Worm (Caenorhabditis elegans) whole organism, L4 larva: Measurements from ENCODE around the gene clec-256.

Experiments
- F49E8.2 ChIP-seq: sonication (generic microtip); optimal IDR thresholded peaks from 2 replicates; lab custom pipeline; 2016; ENCODE audit warnings: missing compliant biosample characterization, mild to moderate bottlenecking, missing genetic modification characterization, borderline replicate concordance
- lin-13 ChIP-seq: fragments of 150-350 bp; optimal IDR thresholded peaks from 2 replicates; lab custom pipeline; 2014; ENCODE audit warnings: missing biosample characterization, missing genetic modification reagents, missing genetic modification characterization
- nhr-11 ChIP-seq: fragments of 150-350 bp; optimal IDR thresholded peaks from 2 replicates; lab custom pipeline; 2014; ENCODE audit warnings: missing biosample characterization, missing genetic modification characterization
- nhr-76 ChIP-seq: fragments of 150-350 bp; optimal IDR thresholded peaks from 2 replicates; lab custom pipeline; 2014; ENCODE audit warnings: missing biosample characterization, missing genetic modification characterization
- set-16 ChIP-seq: fragments of 200-800 bp; sonication (Bioruptor generic); IDR thresholded peaks from 2 replicates; pipeline ENCODE4 v1.3.6; 2022; ENCODE audit warnings: missing genetic modification reagents, missing genetic modification characterization, missing compliant biosample characterization
- snpc-4 ChIP-seq: fragments of 150-350 bp; optimal IDR thresholded peaks from 2 replicates; lab custom pipeline; 2014; ENCODE audit warnings: missing biosample characterization, missing genetic modification characterization

DNA sequence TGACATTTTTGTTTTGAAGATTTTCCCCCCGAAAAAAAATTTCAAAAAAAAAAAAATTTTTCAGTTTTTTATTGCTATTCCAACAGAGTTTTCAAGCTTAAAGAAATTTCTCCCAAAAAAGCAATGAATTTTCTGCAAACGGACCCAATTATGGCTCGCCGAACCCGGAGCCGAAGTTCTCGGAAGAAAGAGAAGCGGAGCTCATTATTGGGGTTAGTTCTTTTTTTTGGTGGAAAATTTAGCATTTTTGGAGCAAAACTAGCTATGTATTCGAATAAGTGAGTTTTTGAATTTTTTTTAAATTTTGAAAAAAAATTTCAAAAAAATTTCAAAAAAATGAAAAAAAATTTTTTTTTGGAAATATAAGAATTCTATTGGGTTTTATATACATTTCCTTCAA is 48.2 kb downstream of the clec-256 start, which contains the start of gene ncs-5:
- TF ChIP-seq lin-13 (GFP tag; lab: Kevin White, UChicago) (no peak), nhr-11 (tag; lab: Kevin White, UChicago) (no peak), F49E8.2 (tag; lab: Kevin White, UChicago) (no peak), set-16 (GFP tag; lab: Robert Waterston, UW) (no peak), snpc-4 (tag; lab: Kevin White, UChicago) (no peak), nhr-76 (tag; lab: Kevin White, UChicago) (no peak)
